Fruit fly (Drosophila melanogaster): Measurements from ENCODE around the gene CG34447.

The CG34447 gene

dm6 chr2L:2433494-2434054 is 13.8 kb upstream of the CG34447 start (continued):
- TF ChIP-seq gcm2 (GFP tag; optimal IDR thresholded peaks at IDR 0.05) (peak; percentile 9), NFAT (GFP tag; IDR thresholded peaks at IDR 0.05) (no peak; the same call in 1 of the 2 replicates), HLH54F (GFP tag; optimal IDR thresholded peaks at IDR 0.05) (peak; percentile 41), Lhr (GFP tag; optimal IDR thresholded peaks at IDR 0.05) (peak; percentile 59), CG12219 (GFP tag; optimal IDR thresholded peaks at IDR 0.05) (peak; percentile 86), CG8944 (GFP tag; optimal IDR thresholded peaks at IDR 0.05) (peak; percentile 79), Mes4 (GFP tag; optimal IDR thresholded peaks at IDR 0.05) (peak; percentile 86), lab (GFP tag; optimal IDR thresholded peaks at IDR 0.05) (peak; percentile 76), gro (GFP tag; optimal IDR thresholded peaks at IDR 0.05) (peak; percentile 19), CG4282 (GFP tag; optimal IDR thresholded peaks at IDR 0.05) (peak; percentile 22), Dip2 (GFP tag; IDR thresholded peaks at IDR 0.05) (no peak), CG10959 (GFP tag; IDR thresholded peaks at IDR 0.05) (peak; percentile 57), Atf6 (GFP tag; IDR thresholded peaks at IDR 0.05) (peak; percentile 66; the same call in 1 of the 2 replicates), CG9609 (GFP tag; optimal IDR thresholded peaks at IDR 0.05) (peak; percentile 73), stwl (tag; optimal IDR thresholded peaks at IDR 0.05) (no peak), CG17186 (GFP tag; optimal IDR thresholded peaks at IDR 0.05) (peak; percentile 10), pita (GFP tag; optimal IDR thresholded peaks at IDR 0.05) (no peak), cas (GFP tag; IDR thresholded peaks at IDR 0.05) (peak; percentile 21; the same call in 1 of the 2 replicates), CG10462 (GFP tag; optimal IDR thresholded peaks at IDR 0.05) (peak; percentile 60), CG18476 (GFP tag; optimal IDR thresholded peaks at IDR 0.05) (peak; percentile 71), cg (GFP tag; optimal IDR thresholded peaks at IDR 0.05) (no peak), CG15073 (GFP tag; optimal IDR thresholded peaks at IDR 0.05) (no peak), CG33213 (GFP tag; optimal IDR thresholded peaks at IDR 0.05) (peak; percentile 79), C15 (GFP tag; IDR thresholded peaks at IDR 0.05) (no peak), Dbx (GFP tag; IDR thresholded peaks at IDR 0.05) (peak; percentile 52; the same call in 1 of the 3 replicates), eyg (GFP tag; optimal IDR thresholded peaks at IDR 0.05) (peak; percentile 67), D (optimal IDR thresholded peaks at IDR 0.05) (no peak), D (GFP tag; optimal IDR thresholded peaks at IDR 0.05) (peak; percentile 73), ems (GFP tag; optimal IDR thresholded peaks at IDR 0.05) (peak; percentile 74), CG2120 (GFP tag; optimal IDR thresholded peaks at IDR 0.05) (peak; percentile 30), Opbp (GFP tag; IDR thresholded peaks at IDR 0.05; ENCODE audit: partially characterized antibody) (no peak), dpn (GFP tag; optimal IDR thresholded peaks at IDR 0.05) (peak; percentile 87 to 88), tll (GFP tag; optimal IDR thresholded peaks at IDR 0.05) (no peak), caup (GFP tag; optimal IDR thresholded peaks at IDR 0.05; ENCODE audit: severe bottlenecking) (peak; percentile 64), CG10979 (tag; optimal IDR thresholded peaks at IDR 0.05) (peak; percentile 83), ewg (GFP tag; optimal IDR thresholded peaks at IDR 0.05) (peak; percentile 83), ara (GFP tag; IDR thresholded peaks at IDR 0.05) (peak; percentile 78; the same call in 1 of the 2 replicates), CG2889 (GFP tag; IDR thresholded peaks at IDR 0.05) (peak; percentile 54; the same call in 1 of the 3 replicates), Dref (GFP tag; IDR thresholded peaks at IDR 0.05) (no peak), CG6654 (GFP tag; optimal IDR thresholded peaks at IDR 0.05) (peak; percentile 43), nau (GFP tag; optimal IDR thresholded peaks at IDR 0.05) (peak; percentile 69), tx (GFP tag; optimal IDR thresholded peaks at IDR 0.05) (peak; percentile 63), tap (tag; optimal IDR thresholded peaks at IDR 0.05) (peak; percentile 81), CG8290 (GFP tag; optimal IDR thresholded peaks at IDR 0.05) (peak; percentile 51), CG8290 (tag; optimal IDR thresholded peaks at IDR 0.05) (peak in 1 of 2 experiments; percentile 85), pfk (GFP tag; optimal IDR thresholded peaks at IDR 0.05) (no peak), CG3163 (GFP tag; optimal IDR thresholded peaks at IDR 0.05) (peak; percentile 55), CG14710 (tag; optimal IDR thresholded peaks at IDR 0.05) (peak; percentile 41), CG1832 (GFP tag; optimal IDR thresholded peaks at IDR 0.05) (no peak), CG13287 (GFP tag; IDR thresholded peaks at IDR 0.05; ENCODE audit: partially characterized antibody) (no peak)

Measured in whole organism, embryonic.